Fruit fly (Drosophila melanogaster) whole organism, embryonic: ENCODE measurements around the gene SPARC.

ENCODE experiments used
- Abd-B ChIP-seq: fragments of 200-800 bp; sonication (Bioruptor generic); optimal IDR thresholded peaks from 2 replicates; lab custom pipeline; 2018; ENCODE audit warnings: missing biosample characterization, mild to moderate bottlenecking, missing genetic modification characterization, moderate library complexity
- CG10209 ChIP-seq: fragments of 200-800 bp; sonication (Bioruptor generic); optimal IDR thresholded peaks from 3 replicates; lab custom pipeline; 2017; ENCODE audit warnings: missing biosample characterization, mild to moderate bottlenecking, missing genetic modification characterization, missing genetic modification reagents
- CG10979 ChIP-seq: fragments of 200-800 bp; sonication (Bioruptor generic); optimal IDR thresholded peaks from 2 replicates; lab custom pipeline; 2018; ENCODE audit warnings: missing biosample characterization, mild to moderate bottlenecking, missing genetic modification characterization, moderate library complexity
- CG11504 ChIP-seq: fragments of 200-800 bp; sonication (Bioruptor generic); optimal IDR thresholded peaks from 3 replicates; lab custom pipeline; 2019; ENCODE audit warnings: missing biosample characterization, mild to moderate bottlenecking, missing genetic modification characterization, moderate library complexity
- CG12071 ChIP-seq: fragments of 200-800 bp; sonication (Bioruptor generic); optimal IDR thresholded peaks from 3 replicates; lab custom pipeline; 2018; ENCODE audit warnings: missing biosample characterization, mild to moderate bottlenecking, missing genetic modification characterization
- CG12391 ChIP-seq: fragments of 200-800 bp; sonication (Bioruptor generic); optimal IDR thresholded peaks from 3 replicates; lab custom pipeline; 2018; ENCODE audit warnings: missing biosample characterization, mild to moderate bottlenecking, missing genetic modification characterization, moderate library complexity
- CG12769 ChIP-seq: fragments of 200-800 bp; sonication (Bioruptor generic); optimal IDR thresholded peaks from 2 replicates; lab custom pipeline; 2019; ENCODE audit warnings: missing biosample characterization, mild to moderate bottlenecking, missing genetic modification characterization, moderate library complexity
- CG13424 ChIP-seq: fragments of 200-800 bp; sonication (Bioruptor generic); optimal IDR thresholded peaks from 2 replicates; lab custom pipeline; 2019; ENCODE audit warnings: missing biosample characterization, mild to moderate bottlenecking, missing genetic modification characterization, moderate library complexity
- CG1603 ChIP-seq: fragments of 200-800 bp; sonication (Bioruptor generic); optimal IDR thresholded peaks from 2 replicates; lab custom pipeline; 2019; ENCODE audit warnings: missing biosample characterization, mild to moderate bottlenecking, missing genetic modification characterization, moderate library complexity
- CG30431 ChIP-seq: fragments of 200-800 bp; sonication (Bioruptor generic); optimal IDR thresholded peaks from 2 replicates; lab custom pipeline; 2017; ENCODE audit warnings: missing biosample characterization, missing genetic modification characterization
- CG32532 ChIP-seq: fragments of 200-800 bp; sonication (Bioruptor generic); IDR thresholded peaks from 2 replicates; pipeline ENCODE4 v1.3.6; 2022; ENCODE audit warnings: missing biosample characterization, missing genetic modification characterization
- CG6272 ChIP-seq: fragments of 200-800 bp; sonication (Bioruptor generic); IDR thresholded peaks from 2 replicates; pipeline ENCODE4 v1.3.6; 2022; ENCODE audit warnings: missing biosample characterization, missing genetic modification characterization
- CG6689 ChIP-seq: fragments of 200-800 bp; sonication (Bioruptor generic); IDR thresholded peaks from 2 replicates; pipeline ENCODE4 v1.3.6; 2022; ENCODE audit warnings: missing biosample characterization, missing genetic modification characterization
- Drgx ChIP-seq: fragments of 200-800 bp; sonication (Bioruptor generic); IDR thresholded peaks from 2 replicates; pipeline ENCODE4 v1.3.6; 2022; ENCODE audit warnings: missing biosample characterization, missing genetic modification characterization
- Fer3 ChIP-seq: fragments of 200-800 bp; sonication (Bioruptor generic); optimal IDR thresholded peaks from 2 replicates; lab custom pipeline; 2018; ENCODE audit warnings: missing biosample characterization, mild to moderate bottlenecking, missing genetic modification characterization, moderate library complexity
- Hmr ChIP-seq: fragments of 200-800 bp; sonication (Bioruptor generic); optimal IDR thresholded peaks from 3 replicates; lab custom pipeline; 2017; ENCODE audit warnings: mild to moderate bottlenecking, missing biosample characterization, missing genetic modification reagents, missing genetic modification characterization
- Hsf ChIP-seq: fragments of 200-800 bp; sonication (Bioruptor generic); optimal IDR thresholded peaks from 3 replicates; lab custom pipeline; 2016; ENCODE audit warnings: missing biosample characterization, missing genetic modification characterization
- Med ChIP-seq: fragments of 200-800 bp; sonication (Bioruptor generic); peaks from one replicate; lab custom pipeline; 2016; ENCODE audit warnings: missing biosample characterization, missing genetic modification characterization, mild to moderate bottlenecking, inconsistent platforms, moderate library complexity
- Meics ChIP-seq: fragments of 200-800 bp; sonication (Bioruptor generic); optimal IDR thresholded peaks from 2 replicates; lab custom pipeline; 2017; ENCODE audit warnings: missing biosample characterization, mild to moderate bottlenecking, missing genetic modification characterization
- Myb ChIP-seq: fragments of 200-800 bp; sonication (Bioruptor generic); optimal IDR thresholded peaks from 2 replicates; lab custom pipeline; 2016; ENCODE audit warnings: missing biosample characterization, missing genetic modification characterization
- Nf-YA ChIP-seq: fragments of 200-800 bp; sonication (Bioruptor generic); IDR thresholded peaks from 2 replicates; pipeline ENCODE4 v1.3.6; 2022; ENCODE audit warnings: missing biosample characterization, missing genetic modification characterization
- PHDP ChIP-seq: fragments of 200-800 bp; sonication (Bioruptor generic); optimal IDR thresholded peaks from 3 replicates; lab custom pipeline; 2018; ENCODE audit warnings: missing biosample characterization, mild to moderate bottlenecking, missing genetic modification characterization, moderate library complexity
- Rfx ChIP-seq: fragments of 200-800 bp; sonication (Bioruptor generic); IDR thresholded peaks from 2 replicates; pipeline ENCODE4 v1.3.6; 2022; ENCODE audit warnings: missing biosample characterization, missing genetic modification characterization
- Six4 ChIP-seq: fragments of 200-800 bp; sonication (Bioruptor generic); optimal IDR thresholded peaks from 2 replicates; lab custom pipeline; 2016; ENCODE audit warnings: missing biosample characterization, missing genetic modification characterization
- Sox100B ChIP-seq: fragments of 200-800 bp; sonication (Bioruptor generic); optimal IDR thresholded peaks from 3 replicates; lab custom pipeline; 2018; ENCODE audit warnings: missing biosample characterization, mild to moderate bottlenecking, missing genetic modification characterization
- Ssrp ChIP-seq: fragments of 200-800 bp; sonication (Bioruptor generic); optimal IDR thresholded peaks from 2 replicates; lab custom pipeline; 2018; ENCODE audit warnings: missing biosample characterization, mild to moderate bottlenecking, missing genetic modification characterization, moderate library complexity
- Trl ChIP-seq, 3 experiments: fragments of >200 bp in 2 of 3; fragments of 200-800 bp in 1 of 3; sonication (Bioruptor generic) in 1 of 3; optimal IDR thresholded peaks; 2 replicates in 1 of 3; 3 replicates in 2 of 3; lab custom pipeline; 2016 to 2017; ENCODE audit warnings: missing biosample characterization in 1 of 3, missing genetic modification characterization in 1 of 3
- Usf ChIP-seq: fragments of 200-800 bp; sonication (Bioruptor generic); optimal IDR thresholded peaks from 2 replicates; lab custom pipeline; 2017; ENCODE audit warnings: missing genotype, missing biosample characterization, missing genetic modification characterization
- chn ChIP-seq: fragments of 200-800 bp; sonication (Bioruptor generic); optimal IDR thresholded peaks from 2 replicates; lab custom pipeline; 2016; ENCODE audit warnings: missing biosample characterization, missing genetic modification characterization
- ci ChIP-seq: fragments of 200-800 bp; sonication (Bioruptor generic); IDR thresholded peaks from 3 replicates; pipeline ENCODE4 v1.3.6; 2022; ENCODE audit warnings: missing biosample characterization, missing genetic modification characterization
- croc ChIP-seq: fragments of 200-800 bp; sonication (Bioruptor generic); conservative IDR thresholded peaks from 3 replicates; pipeline ENCODE4 v1.3.6; 2022; ENCODE audit warnings: missing biosample characterization, missing genetic modification characterization
- da ChIP-seq: fragments of 200-800 bp; sonication (Bioruptor generic); optimal IDR thresholded peaks from 2 replicates; lab custom pipeline; 2016; ENCODE audit warnings: missing biosample characterization, missing genetic modification characterization
- dysf ChIP-seq: fragments of 200-800 bp; sonication (Bioruptor generic); IDR thresholded peaks from 3 replicates; pipeline ENCODE4 v1.3.6; 2022; ENCODE audit warnings: missing biosample characterization, missing genetic modification characterization
- en ChIP-seq: fragments of 200-800 bp; sonication (Bioruptor generic); optimal IDR thresholded peaks from 2 replicates; lab custom pipeline; 2016; ENCODE audit warnings: missing biosample characterization, missing genetic modification characterization
- eve ChIP-seq, 2 experiments: fragments of >200 bp; optimal IDR thresholded peaks; 2 replicates each; lab custom pipeline; 2017; ENCODE audit warnings: missing biosample characterization in 2 of 2, missing genetic modification characterization in 2 of 2
- ewg ChIP-seq: fragments of 200-800 bp; sonication (Bioruptor generic); optimal IDR thresholded peaks from 3 replicates; lab custom pipeline; 2017; ENCODE audit warnings: mild to moderate bottlenecking, missing biosample characterization, missing genetic modification reagents, missing genetic modification characterization
- hb ChIP-seq: fragments of 200-800 bp; sonication (Bioruptor generic); IDR thresholded peaks from 3 replicates; pipeline ENCODE4 v1.3.6; 2022; ENCODE audit warnings: missing biosample characterization, missing genetic modification characterization; ENCODE audit not compliant: partially characterized antibody
- ken ChIP-seq: fragments of 200-800 bp; sonication (Bioruptor generic); IDR thresholded peaks from 3 replicates; pipeline ENCODE4 v1.3.6; 2022; ENCODE audit warnings: missing biosample characterization, missing genetic modification characterization
- lab ChIP-seq: fragments of 200-800 bp; sonication (Bioruptor generic); optimal IDR thresholded peaks from 3 replicates; lab custom pipeline; 2017; ENCODE audit warnings: missing biosample characterization, missing genetic modification characterization, mild to moderate bottlenecking, moderate library complexity, missing genetic modification reagents
- prd ChIP-seq, 3 experiments: fragments of >200 bp in 2 of 3; fragments of 200-800 bp in 1 of 3; sonication (Bioruptor generic) in 1 of 3; optimal IDR thresholded peaks in 2 of 3; IDR thresholded peaks in 1 of 3; 2 replicates in 2 of 3; 3 replicates in 1 of 3; pipeline versions ENCODE4 v1.3.6 to Lab custom; 2017 to 2022; ENCODE audit warnings: missing biosample characterization in 1 of 3, missing genetic modification characterization in 1 of 3
- tio ChIP-seq: fragments of 200-800 bp; sonication (Bioruptor generic); optimal IDR thresholded peaks from 2 replicates; lab custom pipeline; 2017; ENCODE audit warnings: missing biosample characterization, missing genetic modification characterization, inconsistent platforms

The SPARC gene

DNA sequence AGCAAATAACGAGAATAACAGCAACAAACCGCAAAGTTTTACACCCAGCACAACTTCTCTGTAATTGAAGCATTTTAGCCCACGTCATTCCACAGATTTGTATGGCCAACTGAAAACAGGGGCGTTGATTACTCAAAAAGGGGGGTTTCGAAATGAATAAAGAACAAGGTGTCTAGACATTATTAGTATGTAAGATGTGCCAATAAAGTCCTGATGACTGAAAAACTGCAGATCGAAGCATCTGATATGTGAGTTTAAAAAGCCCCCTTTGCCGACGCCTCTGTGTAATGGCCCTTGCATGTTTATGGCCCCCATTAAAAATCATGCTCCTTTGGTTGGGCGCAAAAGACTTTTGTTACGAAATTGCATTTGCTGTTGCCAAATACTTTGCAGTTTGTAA lies 50.7 kb downstream of the SPARC start (continued):
- TF ChIP-seq Abd-B (GFP tag; lab: Kevin White, UChicago) = peak; percentile 51
- peak; percentile 33 for TF ChIP-seq chn (GFP tag; lab: Kevin White, UChicago)
- peak; percentile 0 for TF ChIP-seq Hsf (GFP tag; lab: Kevin White, UChicago)
- peak; percentile 41 for TF ChIP-seq PHDP (tag; lab: Kevin White, UChicago)
- TF ChIP-seq tio (GFP tag; lab: Kevin White, UChicago) = peak; percentile 12
- no peak for TF ChIP-seq ewg (GFP tag; lab: Kevin White, UChicago)
- TF ChIP-seq CG12071 (GFP tag; lab: Kevin White, UChicago) = no peak
- TF ChIP-seq CG32532 = 0 out of 2 replicates have a peak, but pooled peaks have one; percentile 21
- peak; percentile 28 for TF ChIP-seq Ssrp
- TF ChIP-seq Med (GFP tag; lab: Kevin White, UChicago) = peak; percentile 82
- peak; percentile 24 for TF ChIP-seq Meics (GFP tag; lab: Kevin White, UChicago)
- peak; percentile 7; the same call in 1 of the 2 replicates for TF ChIP-seq Nf-YA (GFP tag; lab: Robert Waterston, UW)
- peak; percentile 56 for TF ChIP-seq CG1603 (tag; lab: Kevin White, UChicago)
- peak; percentile 74 for TF ChIP-seq ci (GFP tag; lab: Robert Waterston, UW)
- no peak for TF ChIP-seq prd (optimal IDR thresholded peaks at IDR 0.05; lab: Kevin White, UChicago)
- peak; percentile 42; the same call in 1 of the 3 replicates for TF ChIP-seq prd (GFP tag; IDR thresholded peaks at IDR 0.05; lab: Robert Waterston, UW)
- TF ChIP-seq Six4 (GFP tag; lab: Kevin White, UChicago) = peak; percentile 5
- peak; percentile 12 for TF ChIP-seq Hmr (GFP tag; lab: Kevin White, UChicago)
- TF ChIP-seq CG30431 = peak; percentile 34
- peak; percentile 17 for TF ChIP-seq Myb
- no peak for TF ChIP-seq Usf (GFP tag; lab: Kevin White, UChicago)
- no peak for TF ChIP-seq CG6272 (GFP tag; lab: Robert Waterston, UW)
- peak; percentile 25 for TF ChIP-seq CG10979
- TF ChIP-seq da (GFP tag; lab: Kevin White, UChicago) = no peak
- TF ChIP-seq Sox100B (GFP tag; lab: Kevin White, UChicago) = peak; percentile 8
- peak; percentile 17 for TF ChIP-seq CG10209 (GFP tag; lab: Kevin White, UChicago)
- TF ChIP-seq CG12391 (tag; lab: Kevin White, UChicago) = peak; percentile 19
- TF ChIP-seq lab (GFP tag; lab: Kevin White, UChicago) = peak; percentile 60
- peak; percentile 1 for TF ChIP-seq Fer3
- TF ChIP-seq en (GFP tag; lab: Kevin White, UChicago) = no peak
- TF ChIP-seq croc = no peak
- peak; percentile 35; the same call in 1 of the 2 replicates for TF ChIP-seq Rfx (GFP tag; lab: Robert Waterston, UW)
- peak; percentile 44; the same call in 2 of the 3 replicates for TF ChIP-seq dysf (GFP tag; lab: Robert Waterston, UW)
- peak; percentile 43; the same call in 1 of the 3 replicates for TF ChIP-seq ken
- no peak for TF ChIP-seq Trl (optimal IDR thresholded peaks at IDR 0.05; lab: Kevin White, UChicago)
- peak; percentile 15 for TF ChIP-seq Trl (GFP tag; optimal IDR thresholded peaks at IDR 0.05; lab: Kevin White, UChicago)
- peak; percentile 14 for TF ChIP-seq CG12769
- TF ChIP-seq CG6689 = peak; percentile 62
- peak; percentile 64 for TF ChIP-seq Drgx
- peak; percentile 56 for TF ChIP-seq CG11504 (tag; lab: Kevin White, UChicago)
- TF ChIP-seq hb (GFP tag; lab: Robert Waterston, UW) = no peak
- peak in 1 of 2 experiments; percentile 73 for TF ChIP-seq eve (GFP tag; optimal IDR thresholded peaks at IDR 0.05; lab: Kevin White, UChicago)
- peak; percentile 43 for TF ChIP-seq CG13424 (tag; lab: Kevin White, UChicago)
- TF ChIP-seq, all 482 proteins: peak for 99
